Fruit fly (Drosophila melanogaster) whole organism, embryonic: ENCODE results near the gene Peritrophin-15a.

Experiments
- Bgb ChIP-seq: fragments of 200-800 bp; sonication (Bioruptor generic); IDR thresholded peaks from 2 replicates; pipeline ENCODE4 v1.3.6; 2022; ENCODE audit warnings: missing biosample characterization, missing genetic modification characterization; ENCODE audit not compliant: partially characterized antibody
- Bteb2 ChIP-seq: fragments of 200-800 bp; sonication (Bioruptor generic); optimal IDR thresholded peaks from 2 replicates; lab custom pipeline; 2016; ENCODE audit warnings: missing biosample characterization, missing genetic modification characterization
- CG10959 ChIP-seq: fragments of 200-800 bp; sonication (Bioruptor generic); IDR thresholded peaks from 2 replicates; pipeline ENCODE4 v1.3.6; 2022; ENCODE audit warnings: missing biosample characterization, missing genetic modification characterization
- CG12236 ChIP-seq: fragments of 200-800 bp; sonication (Bioruptor generic); optimal IDR thresholded peaks from 2 replicates; lab custom pipeline; 2016; ENCODE audit warnings: missing biosample characterization, missing genetic modification characterization
- CG12391 ChIP-seq: fragments of 200-800 bp; sonication (Bioruptor generic); optimal IDR thresholded peaks from 3 replicates; lab custom pipeline; 2018; ENCODE audit warnings: missing biosample characterization, mild to moderate bottlenecking, missing genetic modification characterization, moderate library complexity
- CG13624 ChIP-seq: fragments of 200-800 bp; sonication (Bioruptor generic); optimal IDR thresholded peaks from 2 replicates; lab custom pipeline; 2016; ENCODE audit warnings: missing biosample characterization, missing genetic modification characterization
- CG13775 ChIP-seq: fragments of 200-800 bp; sonication (Bioruptor generic); optimal IDR thresholded peaks from 3 replicates; lab custom pipeline; 2017; ENCODE audit warnings: missing biosample characterization, mild to moderate bottlenecking, missing genetic modification characterization
- CG17361 ChIP-seq: fragments of 200-800 bp; sonication (Bioruptor generic); IDR thresholded peaks from 3 replicates; pipeline ENCODE4 v1.3.6; 2022; ENCODE audit warnings: missing biosample characterization, missing genetic modification characterization
- CG17802 ChIP-seq: fragments of 200-800 bp; sonication (Bioruptor generic); optimal IDR thresholded peaks from 2 replicates; lab custom pipeline; 2018; ENCODE audit warnings: missing biosample characterization, mild to moderate bottlenecking, missing genetic modification characterization, moderate library complexity
- CG31441 ChIP-seq: fragments of 200-800 bp; sonication (Bioruptor generic); IDR thresholded peaks from 2 replicates; pipeline ENCODE4 v1.3.6; 2022; ENCODE audit warnings: missing biosample characterization, missing genetic modification characterization
- CG32767 ChIP-seq: fragments of 200-800 bp; sonication (Bioruptor generic); IDR thresholded peaks from 2 replicates; pipeline ENCODE4 v1.3.6; 2022; ENCODE audit warnings: missing biosample characterization, missing genetic modification characterization
- CG34422 ChIP-seq: fragments of 200-800 bp; sonication (Bioruptor generic); IDR thresholded peaks from 3 replicates; pipeline ENCODE4 v1.3.6; 2022; ENCODE audit warnings: missing biosample characterization, missing genetic modification characterization
- CG4282 ChIP-seq: fragments of 200-800 bp; sonication (Bioruptor generic); optimal IDR thresholded peaks from 2 replicates; lab custom pipeline; 2016; ENCODE audit warnings: missing biosample characterization, missing genetic modification characterization
- CG4707 ChIP-seq: fragments of 200-800 bp; sonication (Bioruptor generic); optimal IDR thresholded peaks from 2 replicates; lab custom pipeline; 2018; ENCODE audit warnings: missing biosample characterization, mild to moderate bottlenecking, missing genetic modification characterization, moderate library complexity
- CG6683 ChIP-seq: fragments of 200-800 bp; sonication (Bioruptor generic); optimal IDR thresholded peaks from 2 replicates; lab custom pipeline; 2017; ENCODE audit warnings: missing biosample characterization, mild to moderate bottlenecking, missing genetic modification characterization, missing genetic modification reagents
- CG7839 ChIP-seq: fragments of 200-800 bp; sonication (Bioruptor generic); optimal IDR thresholded peaks from 3 replicates; lab custom pipeline; 2018; ENCODE audit warnings: missing biosample characterization, mild to moderate bottlenecking, missing genetic modification characterization, moderate library complexity
- CG8388 ChIP-seq: fragments of 200-800 bp; sonication (Bioruptor generic); optimal IDR thresholded peaks from 2 replicates; lab custom pipeline; 2019; ENCODE audit warnings: missing biosample characterization, mild to moderate bottlenecking, missing genetic modification characterization, moderate library complexity
- CHES-1-like ChIP-seq: fragments of 200-800 bp; sonication (Bioruptor generic); optimal IDR thresholded peaks from 2 replicates; lab custom pipeline; 2016; ENCODE audit warnings: missing biosample characterization, missing genetic modification characterization
- D ChIP-seq, 2 experiments: fragments of 200-800 bp in 1 of 2; fragments of >200 bp in 1 of 2; sonication (Bioruptor generic) in 1 of 2; optimal IDR thresholded peaks; 2 replicates in 1 of 2; 3 replicates in 1 of 2; lab custom pipeline; 2017; ENCODE audit warnings: mild to moderate bottlenecking in 1 of 2, missing biosample characterization in 1 of 2, missing genetic modification characterization in 1 of 2, missing genetic modification reagents in 1 of 2
- Dll ChIP-seq: fragments of 200-800 bp; sonication (Bioruptor generic); IDR thresholded peaks from 4 replicates; pipeline ENCODE4 v1.3.6; 2022; ENCODE audit warnings: missing biosample characterization, missing genetic modification characterization; ENCODE audit not compliant: partially characterized antibody
- Dref ChIP-seq: fragments of 200-800 bp; sonication (Bioruptor generic); IDR thresholded peaks from 2 replicates; pipeline ENCODE4 v1.3.6; 2022; ENCODE audit warnings: missing biosample characterization, missing genetic modification characterization
- Ets97D ChIP-seq: fragments of 200-800 bp; sonication (Bioruptor generic); optimal IDR thresholded peaks from 3 replicates; lab custom pipeline; 2016; ENCODE audit warnings: missing biosample characterization, missing genetic modification characterization
- GATAe ChIP-seq: fragments of 200-800 bp; sonication (Bioruptor generic); conservative IDR thresholded peaks from 2 replicates; pipeline ENCODE4 v1.3.6; 2022; ENCODE audit warnings: missing biosample characterization, missing genetic modification characterization
- Gug ChIP-seq: fragments of 200-800 bp; sonication (Bioruptor generic); IDR thresholded peaks from 4 replicates; pipeline ENCODE4 v1.3.6; 2022; ENCODE audit warnings: missing biosample characterization, missing genetic modification characterization
- HLH54F ChIP-seq: fragments of 200-800 bp; sonication (Bioruptor generic); optimal IDR thresholded peaks from 3 replicates; lab custom pipeline; 2016; ENCODE audit warnings: missing biosample characterization, missing genetic modification characterization
- Optix ChIP-seq: fragments of 200-800 bp; sonication (Bioruptor generic); IDR thresholded peaks from 3 replicates; pipeline ENCODE4 v1.3.6; 2022; ENCODE audit warnings: missing biosample characterization, missing genetic modification characterization
- Ravus ChIP-seq: fragments of 200-800 bp; sonication (Bioruptor generic); IDR thresholded peaks from 2 replicates; pipeline ENCODE4 v1.3.6; 2022; ENCODE audit warnings: missing biosample characterization, missing genetic modification characterization
- Scr ChIP-seq: fragments of 200-800 bp; sonication (Bioruptor generic); IDR thresholded peaks from 2 replicates; pipeline ENCODE4 v1.3.6; 2022; ENCODE audit warnings: missing biosample characterization, missing genetic modification characterization; ENCODE audit not compliant: partially characterized antibody
- Sin3A ChIP-seq: fragments of >200 bp; optimal IDR thresholded peaks from 2 replicates; lab custom pipeline; 2018
- Sox100B ChIP-seq: fragments of 200-800 bp; sonication (Bioruptor generic); optimal IDR thresholded peaks from 3 replicates; lab custom pipeline; 2018; ENCODE audit warnings: missing biosample characterization, mild to moderate bottlenecking, missing genetic modification characterization
- Xbp1 ChIP-seq: fragments of 200-800 bp; sonication (Bioruptor generic); optimal IDR thresholded peaks from 3 replicates; lab custom pipeline; 2016; ENCODE audit warnings: missing biosample characterization, mild to moderate bottlenecking, missing genetic modification characterization
- Xrp1 ChIP-seq: fragments of 200-800 bp; sonication (Bioruptor generic); IDR thresholded peaks from 2 replicates; pipeline ENCODE4 v1.3.6; 2022; ENCODE audit warnings: missing biosample characterization, missing genetic modification characterization
- cg ChIP-seq: fragments of 200-800 bp; sonication (Bioruptor generic); optimal IDR thresholded peaks from 3 replicates; lab custom pipeline; 2019; ENCODE audit warnings: missing biosample characterization, mild to moderate bottlenecking, missing genetic modification characterization, moderate library complexity
- chif ChIP-seq, 2 experiments: fragments of 200-800 bp; sonication (Bioruptor generic); optimal IDR thresholded peaks; 3 replicates each; lab custom pipeline; 2016; ENCODE audit warnings: missing biosample characterization in 2 of 2, missing genetic modification characterization in 2 of 2
- crp ChIP-seq, 2 experiments: fragments of 200-800 bp; sonication (Bioruptor generic); optimal IDR thresholded peaks; 2 replicates in 1 of 2; 3 replicates in 1 of 2; lab custom pipeline; 2017; ENCODE audit warnings: missing biosample characterization in 2 of 2, missing genetic modification characterization in 2 of 2, mild to moderate bottlenecking in 1 of 2, moderate library complexity in 1 of 2
- fd64A ChIP-seq: fragments of 200-800 bp; sonication (Bioruptor generic); optimal IDR thresholded peaks from 3 replicates; lab custom pipeline; 2018; ENCODE audit warnings: missing biosample characterization, mild to moderate bottlenecking, missing genetic modification characterization
- gcm2 ChIP-seq: fragments of 200-800 bp; sonication (Bioruptor generic); optimal IDR thresholded peaks from 2 replicates; lab custom pipeline; 2016; ENCODE audit warnings: missing biosample characterization, missing genetic modification characterization
- gfzf ChIP-seq: fragments of 200-800 bp; sonication (Bioruptor generic); optimal IDR thresholded peaks from 2 replicates; lab custom pipeline; 2016; ENCODE audit warnings: missing biosample characterization, mild to moderate bottlenecking, missing genetic modification characterization, moderate library complexity
- gro ChIP-seq: fragments of 200-800 bp; sonication (Bioruptor generic); optimal IDR thresholded peaks from 2 replicates; lab custom pipeline; 2016; ENCODE audit warnings: missing biosample characterization, missing genetic modification characterization
- h ChIP-seq: fragments of >200 bp; optimal IDR thresholded peaks from 2 replicates; lab custom pipeline; 2017
- lola ChIP-seq, 3 experiments: fragments of >200 bp in 2 of 3; fragments of 200-800 bp in 1 of 3; sonication (Bioruptor generic) in 1 of 3; optimal IDR thresholded peaks; 2 replicates each; lab custom pipeline; 2017 to 2019; ENCODE audit warnings: missing biosample characterization in 3 of 3, missing genetic modification characterization in 3 of 3, mild to moderate bottlenecking in 1 of 3, moderate library complexity in 1 of 3
- onecut ChIP-seq: fragments of 200-800 bp; sonication (Bioruptor generic); IDR thresholded peaks from 2 replicates; pipeline ENCODE4 v1.3.6; 2022; ENCODE audit warnings: missing biosample characterization, missing genetic modification characterization
- pfk ChIP-seq: fragments of 200-800 bp; sonication (Bioruptor generic); optimal IDR thresholded peaks from 2 replicates; lab custom pipeline; 2018; ENCODE audit warnings: missing biosample characterization, mild to moderate bottlenecking, missing genetic modification characterization, moderate library complexity
- schlank ChIP-seq: fragments of 200-800 bp; sonication (Bioruptor generic); optimal IDR thresholded peaks from 2 replicates; lab custom pipeline; 2018; ENCODE audit warnings: missing biosample characterization, mild to moderate bottlenecking, missing genetic modification characterization
- sima ChIP-seq: fragments of 200-800 bp; sonication (Bioruptor generic); optimal IDR thresholded peaks from 2 replicates; lab custom pipeline; 2016; ENCODE audit warnings: missing biosample characterization, missing genetic modification characterization
- slou ChIP-seq: fragments of 200-800 bp; sonication (Bioruptor generic); optimal IDR thresholded peaks from 3 replicates; lab custom pipeline; 2016; ENCODE audit warnings: missing biosample characterization, missing genetic modification characterization
- so ChIP-seq: fragments of 200-800 bp; sonication (Bioruptor generic); IDR thresholded peaks from 3 replicates; pipeline ENCODE4 v1.3.6; 2022; ENCODE audit warnings: missing biosample characterization, missing genetic modification characterization
- sqz ChIP-seq: fragments of 200-800 bp; sonication (Bioruptor generic); optimal IDR thresholded peaks from 3 replicates; lab custom pipeline; 2018; ENCODE audit warnings: missing biosample characterization, mild to moderate bottlenecking, missing genetic modification characterization
- sr ChIP-seq: fragments of 200-800 bp; sonication (Bioruptor generic); IDR thresholded peaks from 3 replicates; pipeline ENCODE4 v1.3.6; 2022; ENCODE audit warnings: missing biosample characterization, missing genetic modification characterization
- stc ChIP-seq: fragments of 200-800 bp; sonication (Bioruptor generic); IDR thresholded peaks from 2 replicates; pipeline ENCODE4 v1.3.6; 2022; ENCODE audit warnings: missing biosample characterization, missing genetic modification characterization
- tap ChIP-seq: fragments of 200-800 bp; optimal IDR thresholded peaks from 3 replicates; lab custom pipeline; 2019; ENCODE audit warnings: missing biosample characterization, mild to moderate bottlenecking, missing genetic modification characterization, moderate library complexity
- trem ChIP-seq: fragments of 200-800 bp; optimal IDR thresholded peaks from 3 replicates; lab custom pipeline; 2019; ENCODE audit warnings: missing biosample characterization, mild to moderate bottlenecking, missing genetic modification characterization, moderate library complexity

The Peritrophin-15a gene

DNA sequence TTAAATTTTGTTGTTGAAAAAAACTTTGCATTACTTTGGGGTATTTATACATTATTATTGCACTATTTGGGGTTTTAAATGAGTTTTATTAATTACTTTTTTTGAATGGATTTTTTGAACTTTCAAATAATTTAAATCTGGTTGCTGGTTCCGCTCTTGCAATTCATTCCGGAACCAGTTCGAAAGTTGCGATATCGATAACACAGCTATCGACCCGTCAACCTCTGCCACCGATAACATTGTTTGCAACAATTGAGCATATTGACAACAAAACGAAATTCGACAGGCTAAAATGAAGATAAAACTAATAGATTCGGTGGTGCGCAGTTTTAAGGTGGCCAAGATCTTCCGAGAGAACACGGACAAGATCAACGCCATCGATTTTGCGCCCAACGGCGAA is 21.7 kb downstream of the Peritrophin-15a start, which contains the start of gene Wdr82 (continued):
- TF ChIP-seq GATAe (GFP tag; lab: Robert Waterston, UW): no peak
- TF ChIP-seq CG4707 (GFP tag; lab: Kevin White, UChicago): no peak
- TF ChIP-seq D (optimal IDR thresholded peaks at IDR 0.05; lab: Kevin White, UChicago): no peak
- TF ChIP-seq D (GFP tag; optimal IDR thresholded peaks at IDR 0.05; lab: Kevin White, UChicago): no peak
- TF ChIP-seq Xrp1 (GFP tag; lab: Robert Waterston, UW): no peak
- TF ChIP-seq Sin3A (lab: Kevin White, UChicago): peak; percentile 5
- TF ChIP-seq CG12391 (tag; lab: Kevin White, UChicago): no peak
- no peak for TF ChIP-seq CG13775 (GFP tag; lab: Kevin White, UChicago)
- no peak for TF ChIP-seq CG6683 (GFP tag; lab: Kevin White, UChicago)
- TF ChIP-seq Optix: no peak
- peak in 1 of 2 experiments; percentile 8 for TF ChIP-seq crp (GFP tag; optimal IDR thresholded peaks at IDR 0.05; lab: Kevin White, UChicago)
- TF ChIP-seq slou: no peak
- TF ChIP-seq CG8388: no peak
- TF ChIP-seq sima: no peak
- TF ChIP-seq HLH54F: no peak
- no peak for TF ChIP-seq so
- no peak for TF ChIP-seq CG32767 (GFP tag; lab: Robert Waterston, UW)
- TF ChIP-seq CG13624 (GFP tag; lab: Kevin White, UChicago): no peak
- TF ChIP-seq chif (GFP tag; optimal IDR thresholded peaks at IDR 0.05; lab: Kevin White, UChicago): no peak
- TF ChIP-seq lola (GFP tag; optimal IDR thresholded peaks at IDR 0.05; lab: Kevin White, UChicago): no peak
- no peak for TF ChIP-seq Gug (GFP tag; lab: Robert Waterston, UW)
- no peak for TF ChIP-seq CG7839
- no peak for TF ChIP-seq Ravus (GFP tag; lab: Robert Waterston, UW)
- no peak for TF ChIP-seq Bteb2
- TF ChIP-seq CG17361 (GFP tag; lab: Robert Waterston, UW): no peak
- no peak for TF ChIP-seq gcm2 (GFP tag; lab: Kevin White, UChicago)
- TF ChIP-seq CG17802: no peak
- no peak for TF ChIP-seq gfzf
- no peak for TF ChIP-seq cg (GFP tag; lab: Kevin White, UChicago)
- no peak for TF ChIP-seq CG34422
- TF ChIP-seq stc: no peak
- TF ChIP-seq h (lab: Kevin White, UChicago): no peak
- no peak for TF ChIP-seq CG10959
- TF ChIP-seq schlank (tag; lab: Kevin White, UChicago): no peak
- TF ChIP-seq Dref (GFP tag; lab: Robert Waterston, UW): peak; percentile 85
- no peak for TF ChIP-seq fd64A (GFP tag; lab: Kevin White, UChicago)
- no peak for TF ChIP-seq CG12236
- TF ChIP-seq Dll (GFP tag; lab: Robert Waterston, UW): peak; percentile 77
- no peak for TF ChIP-seq sr
- no peak for TF ChIP-seq Xbp1 (GFP tag; lab: Kevin White, UChicago)
- TF ChIP-seq tap (tag; lab: Kevin White, UChicago): no peak
- no peak for TF ChIP-seq CG31441 (GFP tag; lab: Robert Waterston, UW)
- peak; percentile 68; the same call in 1 of the 2 replicates for TF ChIP-seq Bgb (GFP tag; lab: Robert Waterston, UW)
- peak; percentile 75 for TF ChIP-seq Scr
- TF ChIP-seq sqz: no peak
- no peak for TF ChIP-seq pfk (GFP tag; lab: Kevin White, UChicago)
- TF ChIP-seq CHES-1-like: no peak
- TF ChIP-seq Ets97D (GFP tag; lab: Kevin White, UChicago): peak; percentile 7
- no peak for TF ChIP-seq onecut
- no peak for TF ChIP-seq Sox100B (GFP tag; lab: Kevin White, UChicago)
- TF ChIP-seq gro (GFP tag; lab: Kevin White, UChicago): no peak
- TF ChIP-seq trem (tag; lab: Kevin White, UChicago): peak; percentile 42
- TF ChIP-seq CG4282 (GFP tag; lab: Kevin White, UChicago): no peak
